Worm (Caenorhabditis elegans): ENCODE data around the gene smex-2.

DNA sequence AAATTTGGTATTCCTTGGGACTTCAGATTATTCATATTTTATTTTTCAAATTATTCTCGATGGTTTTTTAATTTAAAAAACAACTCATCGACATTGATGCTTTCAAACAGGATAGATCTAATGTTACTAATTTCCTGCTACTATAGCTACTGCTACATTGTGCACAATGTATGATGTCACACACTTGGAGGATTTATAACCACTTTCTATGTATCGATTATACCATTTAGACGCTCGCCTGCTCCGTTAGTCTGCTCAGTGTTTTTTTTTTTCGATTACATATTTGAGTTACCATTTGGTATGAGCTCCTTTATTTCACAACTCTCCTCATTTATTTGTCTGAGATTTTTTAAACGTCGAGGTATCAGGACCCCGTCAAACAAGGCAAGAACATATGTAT, 48.8 kb downstream of the smex-2 start, which contains the start of gene Y40A1A.2:
- TF ChIP-seq him-1 (tag; optimal IDR thresholded peaks at IDR 0.05) (no peak), dao-5 (tag; optimal IDR thresholded peaks at IDR 0.05) (no peak)
